Worm (Caenorhabditis elegans): ENCODE results near the gene C27D9.2.

Gene C27D9.2

DNA sequence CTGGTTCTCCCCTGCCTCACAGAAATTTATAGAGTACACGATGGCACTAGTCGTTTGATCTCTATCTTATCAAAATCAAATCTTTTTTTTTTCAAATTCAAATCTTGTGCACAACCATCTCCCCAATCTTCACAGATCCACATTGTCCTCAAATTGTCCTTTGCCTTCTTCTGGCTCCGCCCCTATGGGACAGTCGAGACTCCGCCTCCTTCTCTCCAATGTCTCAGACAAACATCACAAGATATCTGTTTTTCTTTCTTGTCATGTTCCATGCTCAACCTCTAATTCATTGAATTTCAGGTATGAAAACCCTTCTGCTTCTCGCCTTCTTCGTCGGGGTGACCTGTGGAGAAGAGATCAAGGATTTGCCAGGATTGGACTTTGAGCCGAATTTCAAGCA is 19.3 kb downstream of the C27D9.2 start, which contains the start of gene ctsa-1.1:
ctsa-1.1 (plus strand) TSS at position 301 of the 400 bp plus-strand sequence.
- no peak for TF ChIP-seq zip-5 (tag; optimal IDR thresholded peaks at IDR 0.05)
- no peak for TF ChIP-seq unc-86 (tag; optimal IDR thresholded peaks at IDR 0.05)
- no peak for TF ChIP-seq ahr-1 (tag; optimal IDR thresholded peaks at IDR 0.05)
- TF ChIP-seq ceh-9 (tag; optimal IDR thresholded peaks at IDR 0.05) = no peak
- no peak for TF ChIP-seq pag-3 (tag; optimal IDR thresholded peaks at IDR 0.05; ENCODE audit: borderline replicate concordance)
- no peak for TF ChIP-seq Y22D7AL.16 (tag; optimal IDR thresholded peaks at IDR 0.05)
- no peak for TF ChIP-seq ztf-16 (tag; optimal IDR thresholded peaks at IDR 0.05)
- TF ChIP-seq ceh-45 (GFP tag; IDR thresholded peaks at IDR 0.05) = no peak
- no peak for TF ChIP-seq tbx-7 (tag; optimal IDR thresholded peaks at IDR 0.05)
- no peak for TF ChIP-seq ama-1 (optimal IDR thresholded peaks at IDR 0.05)
- TF ChIP-seq ceh-6 (GFP tag; optimal IDR thresholded peaks at IDR 0.05) = no peak
- no peak for TF ChIP-seq pros-1 (tag; optimal IDR thresholded peaks at IDR 0.05)
- no peak for TF ChIP-seq sox-4 (tag; optimal IDR thresholded peaks at IDR 0.05)
- TF ChIP-seq gmeb-2 (tag; optimal IDR thresholded peaks at IDR 0.05) = no peak
- TF ChIP-seq lin-11 (tag; optimal IDR thresholded peaks at IDR 0.05) = no peak
- no peak for TF ChIP-seq eyg-1 (tag; optimal IDR thresholded peaks at IDR 0.05)
- TF ChIP-seq hlh-8 (tag; optimal IDR thresholded peaks at IDR 0.05) = no peak
- no peak for TF ChIP-seq pax-1 (tag; optimal IDR thresholded peaks at IDR 0.05)
- no peak for TF ChIP-seq unc-42 (tag; optimal IDR thresholded peaks at IDR 0.05)

DNA sequence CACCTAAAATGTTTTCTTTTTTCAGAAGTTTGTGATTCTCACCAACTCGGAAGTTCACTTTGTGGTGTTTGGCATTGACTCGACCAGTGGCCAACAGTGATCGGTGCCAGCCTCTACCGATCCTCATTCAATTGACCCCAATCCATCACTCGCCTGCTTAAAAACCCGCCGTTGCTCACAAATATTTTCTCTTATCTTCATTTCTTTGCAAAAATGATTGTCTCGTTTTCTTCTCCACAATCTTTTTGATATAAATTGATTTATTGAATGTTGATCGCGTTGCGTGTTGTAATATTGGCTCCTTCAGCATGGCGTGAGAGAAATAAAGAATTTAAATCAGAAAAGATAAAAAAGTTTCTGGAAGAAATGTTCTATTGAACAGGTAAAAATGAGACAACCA is 20.1 kb downstream of the C27D9.2 start:
- TF ChIP-seq ttx-3 (tag; optimal IDR thresholded peaks at IDR 0.05) = no peak
- TF ChIP-seq Y22D7AL.16 (tag; optimal IDR thresholded peaks at IDR 0.05) = no peak
- no peak for TF ChIP-seq pax-1 (tag; optimal IDR thresholded peaks at IDR 0.05)
- no peak for TF ChIP-seq pag-3 (tag; optimal IDR thresholded peaks at IDR 0.05; ENCODE audit: borderline replicate concordance)
- no peak for TF ChIP-seq ceh-30 (tag; optimal IDR thresholded peaks at IDR 0.05)
- no peak for TF ChIP-seq ceh-6 (GFP tag; optimal IDR thresholded peaks at IDR 0.05)
- TF ChIP-seq ceh-45 (GFP tag; IDR thresholded peaks at IDR 0.05) = no peak
- no peak for TF ChIP-seq tbx-7 (tag; optimal IDR thresholded peaks at IDR 0.05)
- no peak for TF ChIP-seq hlh-13 (GFP tag; optimal IDR thresholded peaks at IDR 0.05)
- TF ChIP-seq syd-9 (tag; optimal IDR thresholded peaks at IDR 0.05) = no peak
- TF ChIP-seq T23F11.4 (GFP tag; optimal IDR thresholded peaks at IDR 0.05) = no peak
- TF ChIP-seq nhr-232 (tag; optimal IDR thresholded peaks at IDR 0.05) = no peak
- TF ChIP-seq dmd-4 (tag; optimal IDR thresholded peaks at IDR 0.05; ENCODE audit: borderline replicate concordance) = no peak
- TF ChIP-seq ceh-2 (tag; optimal IDR thresholded peaks at IDR 0.05) = no peak
- no peak for TF ChIP-seq ceh-14 (tag; optimal IDR thresholded peaks at IDR 0.05)
- no peak for TF ChIP-seq pha-2 (tag; optimal IDR thresholded peaks at IDR 0.05)
- no peak for TF ChIP-seq C08G9.2 (tag; optimal IDR thresholded peaks at IDR 0.05)
- no peak for TF ChIP-seq ceh-48 (tag; optimal IDR thresholded peaks at IDR 0.05)
- no peak for TF ChIP-seq hlh-15 (tag; optimal IDR thresholded peaks at IDR 0.05)

- no peak for TF ChIP-seq sdc-2 (tag; optimal IDR thresholded peaks at IDR 0.05)
- no peak for TF ChIP-seq ceh-9 (tag; optimal IDR thresholded peaks at IDR 0.05)
- no peak for TF ChIP-seq nfya-1 (tag; optimal IDR thresholded peaks at IDR 0.05)
- no peak for TF ChIP-seq lim-6 (tag; optimal IDR thresholded peaks at IDR 0.05)
- TF ChIP-seq pha-2 (tag; optimal IDR thresholded peaks at IDR 0.05) = no peak
- no peak for TF ChIP-seq ceh-45 (GFP tag; IDR thresholded peaks at IDR 0.05)
- TF ChIP-seq hlh-13 (GFP tag; optimal IDR thresholded peaks at IDR 0.05) = no peak
- no peak for TF ChIP-seq ama-1 (optimal IDR thresholded peaks at IDR 0.05)
- no peak for TF ChIP-seq C08G9.2 (tag; optimal IDR thresholded peaks at IDR 0.05)
- TF ChIP-seq F13H6.1 (tag; optimal IDR thresholded peaks at IDR 0.05) = no peak
- no peak for TF ChIP-seq sox-2 (GFP tag; IDR thresholded peaks at IDR 0.05)
- TF ChIP-seq unc-86 (tag; optimal IDR thresholded peaks at IDR 0.05) = no peak
- TF ChIP-seq eyg-1 (tag; optimal IDR thresholded peaks at IDR 0.05) = no peak
- no peak for TF ChIP-seq ztf-16 (tag; optimal IDR thresholded peaks at IDR 0.05)
- TF ChIP-seq ceh-24 (tag; optimal IDR thresholded peaks at IDR 0.05) = no peak
- no peak for TF ChIP-seq unc-55 (GFP tag; optimal IDR thresholded peaks at IDR 0.05)
- no peak for TF ChIP-seq dve-1 (tag; optimal IDR thresholded peaks at IDR 0.05)
Observed at ce11 chrII:4734477-4734876, 22.2 kb downstream of the C27D9.2 start.

Measured in whole organism, late embryonic.